Fruit fly (Drosophila melanogaster) whole organism, adult: ENCODE results near the gene mib1.

Source experiments
- CG7101 ChIP-seq: fragments of 200-800 bp; sonication (Bioruptor generic); optimal IDR thresholded peaks from 2 replicates; lab custom pipeline; 2018; ENCODE audit warnings: missing biosample characterization, mild to moderate bottlenecking, missing genetic modification characterization, moderate library complexity
- Clk ChIP-seq: fragments of 200-800 bp; sonication (Bioruptor generic); optimal IDR thresholded peaks from 2 replicates; lab custom pipeline; 2017; ENCODE audit warnings: missing biosample characterization, missing genetic modification characterization
- bab1 ChIP-seq: fragments of 200-800 bp; sonication (Bioruptor generic); optimal IDR thresholded peaks from 3 replicates; lab custom pipeline; 2019; ENCODE audit warnings: missing biosample characterization, mild to moderate bottlenecking, missing genetic modification characterization, moderate library complexity
- pad ChIP-seq: fragments of 200-800 bp; sonication (Bioruptor generic); optimal IDR thresholded peaks from 3 replicates; lab custom pipeline; 2017; ENCODE audit warnings: missing biosample characterization, missing genetic modification characterization, mild to moderate bottlenecking, moderate library complexity, missing genetic modification reagents

DNA sequence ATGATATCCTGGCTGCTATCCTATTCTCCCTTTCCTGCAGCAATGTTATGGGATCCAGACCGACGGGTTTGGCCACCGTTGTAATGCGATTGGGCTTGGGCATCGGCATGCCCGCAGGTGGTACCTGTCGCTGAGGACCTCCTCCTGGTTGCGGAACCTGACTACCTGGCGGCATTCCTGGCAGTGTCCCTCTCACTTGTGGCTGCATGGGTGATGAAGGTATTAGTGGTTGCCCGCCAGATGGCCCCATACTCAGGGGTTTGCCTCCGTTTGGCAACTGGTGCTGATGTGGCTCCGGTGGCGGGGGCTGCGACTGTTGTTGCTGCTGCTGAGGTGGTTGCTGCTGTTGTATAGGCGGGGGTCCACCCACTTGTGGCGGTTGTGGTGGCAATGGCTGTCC is 37.4 kb downstream of the mib1 start:
- TF ChIP-seq Clk (GFP tag; lab: Kevin White, UChicago) (no peak), CG7101 (tag; lab: Kevin White, UChicago) (no peak), bab1 (no peak), pad (GFP tag; lab: Kevin White, UChicago) (no peak)
